Fruit fly (Drosophila melanogaster) whole organism, embryonic: ENCODE results near the gene CG13250.

Experiments
- Blimp-1 ChIP-seq: fragments of 200-800 bp; sonication (Bioruptor generic); optimal IDR thresholded peaks from 3 replicates; lab custom pipeline; 2018; ENCODE audit warnings: missing biosample characterization, missing genetic modification characterization, mild to moderate bottlenecking, moderate library complexity, missing genetic modification reagents
- Bteb2 ChIP-seq: fragments of 200-800 bp; sonication (Bioruptor generic); optimal IDR thresholded peaks from 2 replicates; lab custom pipeline; 2016; ENCODE audit warnings: missing biosample characterization, missing genetic modification characterization
- CG10366 ChIP-seq: fragments of 200-800 bp; sonication (Bioruptor generic); IDR thresholded peaks from 2 replicates; pipeline ENCODE4 v1.3.6; 2022; ENCODE audit warnings: missing biosample characterization, missing genetic modification characterization
- CG10654 ChIP-seq: fragments of 200-800 bp; sonication (Bioruptor generic); optimal IDR thresholded peaks from 2 replicates; lab custom pipeline; 2016; ENCODE audit warnings: missing biosample characterization, missing genetic modification characterization
- CG12155 ChIP-seq: fragments of 200-800 bp; sonication (Bioruptor generic); optimal IDR thresholded peaks from 3 replicates; lab custom pipeline; 2016; ENCODE audit warnings: missing biosample characterization, missing genetic modification characterization
- CG13287 ChIP-seq: fragments of 200-800 bp; sonication (Bioruptor generic); IDR thresholded peaks from 2 replicates; pipeline ENCODE4 v1.3.6; 2022; ENCODE audit warnings: missing biosample characterization, missing genetic modification characterization; ENCODE audit not compliant: partially characterized antibody
- CG15269 ChIP-seq: fragments of 200-800 bp; sonication (Bioruptor generic); optimal IDR thresholded peaks from 2 replicates; lab custom pipeline; 2018; ENCODE audit warnings: missing biosample characterization, mild to moderate bottlenecking, missing genetic modification characterization, moderate library complexity
- CG16863 ChIP-seq: fragments of 200-800 bp; sonication (Bioruptor generic); optimal IDR thresholded peaks from 3 replicates; lab custom pipeline; 2016; ENCODE audit warnings: missing biosample characterization, missing genetic modification characterization
- CG17359 ChIP-seq: fragments of 200-800 bp; sonication (Bioruptor generic); optimal IDR thresholded peaks from 3 replicates; lab custom pipeline; 2018; ENCODE audit warnings: missing biosample characterization, mild to moderate bottlenecking, missing genetic modification characterization, moderate library complexity
- CG17612 ChIP-seq: fragments of 200-800 bp; sonication (Bioruptor generic); IDR thresholded peaks from 2 replicates; pipeline ENCODE4 v1.3.6; 2022; ENCODE audit warnings: missing biosample characterization, missing genetic modification characterization
- CG17829 ChIP-seq: fragments of 200-800 bp; optimal IDR thresholded peaks from 2 replicates; lab custom pipeline; 2019; ENCODE audit warnings: missing biosample characterization, mild to moderate bottlenecking, missing genetic modification characterization, moderate library complexity
- CG17912 ChIP-seq: fragments of 200-800 bp; sonication (Bioruptor generic); optimal IDR thresholded peaks from 2 replicates; lab custom pipeline; 2018; ENCODE audit warnings: missing biosample characterization, mild to moderate bottlenecking, missing genetic modification characterization
- CG18262 ChIP-seq: fragments of 200-800 bp; optimal IDR thresholded peaks from 3 replicates; lab custom pipeline; 2019; ENCODE audit warnings: missing biosample characterization, mild to moderate bottlenecking, missing genetic modification characterization, moderate library complexity
- CG2202 ChIP-seq: fragments of 200-800 bp; sonication (Bioruptor generic); optimal IDR thresholded peaks from 2 replicates; lab custom pipeline; 2018; ENCODE audit warnings: missing biosample characterization, mild to moderate bottlenecking, missing genetic modification characterization
- CG2889 ChIP-seq: fragments of 200-800 bp; sonication (Bioruptor generic); IDR thresholded peaks from 3 replicates; pipeline ENCODE4 v1.3.6; 2022; ENCODE audit warnings: missing biosample characterization, missing genetic modification characterization
- CG6765 ChIP-seq: fragments of 200-800 bp; sonication (Bioruptor generic); optimal IDR thresholded peaks from 3 replicates; lab custom pipeline; 2017; ENCODE audit warnings: missing biosample characterization, mild to moderate bottlenecking, missing genetic modification characterization
- D19A ChIP-seq: fragments of 200-800 bp; optimal IDR thresholded peaks from 3 replicates; lab custom pipeline; 2019; ENCODE audit warnings: missing biosample characterization, mild to moderate bottlenecking, missing genetic modification characterization, moderate library complexity
- Deaf1 ChIP-seq: fragments of 200-800 bp; optimal IDR thresholded peaks from 3 replicates; lab custom pipeline; 2019; ENCODE audit warnings: missing biosample characterization, mild to moderate bottlenecking, missing genetic modification characterization, moderate library complexity
- Dref ChIP-seq: fragments of 200-800 bp; sonication (Bioruptor generic); IDR thresholded peaks from 2 replicates; pipeline ENCODE4 v1.3.6; 2022; ENCODE audit warnings: missing biosample characterization, missing genetic modification characterization
- HLH54F ChIP-seq: fragments of 200-800 bp; sonication (Bioruptor generic); optimal IDR thresholded peaks from 3 replicates; lab custom pipeline; 2016; ENCODE audit warnings: missing biosample characterization, missing genetic modification characterization
- Mrtf ChIP-seq: fragments of 200-800 bp; sonication (Bioruptor generic); IDR thresholded peaks from 3 replicates; pipeline ENCODE4 v1.3.6; 2022; ENCODE audit warnings: missing biosample characterization, missing genetic modification characterization
- Oaz ChIP-seq: fragments of 200-800 bp; sonication (Bioruptor generic); IDR thresholded peaks from 2 replicates; pipeline ENCODE4 v1.3.6; 2022; ENCODE audit warnings: missing biosample characterization, missing genetic modification characterization
- Oli ChIP-seq: fragments of 200-800 bp; sonication (Bioruptor generic); optimal IDR thresholded peaks from 2 replicates; lab custom pipeline; 2018; ENCODE audit warnings: missing biosample characterization, mild to moderate bottlenecking, missing genetic modification characterization, moderate library complexity
- Rfx ChIP-seq: fragments of 200-800 bp; sonication (Bioruptor generic); IDR thresholded peaks from 2 replicates; pipeline ENCODE4 v1.3.6; 2022; ENCODE audit warnings: missing biosample characterization, missing genetic modification characterization
- Sox100B ChIP-seq: fragments of 200-800 bp; sonication (Bioruptor generic); optimal IDR thresholded peaks from 3 replicates; lab custom pipeline; 2018; ENCODE audit warnings: missing biosample characterization, mild to moderate bottlenecking, missing genetic modification characterization
- Sox102F ChIP-seq: fragments of 200-800 bp; sonication (Bioruptor generic); optimal IDR thresholded peaks from 2 replicates; lab custom pipeline; 2018; ENCODE audit warnings: missing biosample characterization, mild to moderate bottlenecking, missing genetic modification characterization, moderate library complexity
- Xrp1 ChIP-seq: fragments of 200-800 bp; sonication (Bioruptor generic); IDR thresholded peaks from 2 replicates; pipeline ENCODE4 v1.3.6; 2022; ENCODE audit warnings: missing biosample characterization, missing genetic modification characterization
- YL-1 ChIP-seq: fragments of 200-800 bp; sonication (Bioruptor generic); optimal IDR thresholded peaks from 3 replicates; lab custom pipeline; 2017; ENCODE audit warnings: missing biosample characterization, mild to moderate bottlenecking, missing genetic modification characterization
- abd-A ChIP-seq: fragments of 200-800 bp; sonication (Bioruptor generic); optimal IDR thresholded peaks from 3 replicates; lab custom pipeline; 2019; ENCODE audit warnings: missing biosample characterization, mild to moderate bottlenecking, missing genetic modification characterization, moderate library complexity
- ap ChIP-seq: fragments of 200-800 bp; sonication (Bioruptor generic); IDR thresholded peaks from 2 replicates; pipeline ENCODE4 v1.3.6; 2022; ENCODE audit warnings: missing biosample characterization, missing genetic modification characterization
- bab2 ChIP-seq: fragments of 200-800 bp; sonication (Bioruptor generic); optimal IDR thresholded peaks from 2 replicates; lab custom pipeline; 2016; ENCODE audit warnings: missing biosample characterization, missing genetic modification characterization
- bsh ChIP-seq, 2 experiments: fragments of 200-800 bp; sonication (Bioruptor generic); optimal IDR thresholded peaks; 2 replicates each; lab custom pipeline; 2017 to 2018; ENCODE audit warnings: mild to moderate bottlenecking in 2 of 2, missing biosample characterization in 2 of 2, missing genetic modification characterization in 2 of 2, moderate library complexity in 1 of 2
- cwo ChIP-seq: fragments of 200-800 bp; sonication (Bioruptor generic); optimal IDR thresholded peaks from 3 replicates; lab custom pipeline; 2017; ENCODE audit warnings: missing biosample characterization, missing genetic modification characterization, mild to moderate bottlenecking, moderate library complexity, missing genetic modification reagents
- da ChIP-seq: fragments of 200-800 bp; sonication (Bioruptor generic); optimal IDR thresholded peaks from 2 replicates; lab custom pipeline; 2016; ENCODE audit warnings: missing biosample characterization, missing genetic modification characterization
- disco-r ChIP-seq: fragments of 200-800 bp; sonication (Bioruptor generic); optimal IDR thresholded peaks from 2 replicates; lab custom pipeline; 2016; ENCODE audit warnings: missing biosample characterization, missing genetic modification characterization
- eve ChIP-seq, 2 experiments: fragments of >200 bp; optimal IDR thresholded peaks; 2 replicates each; lab custom pipeline; 2017; ENCODE audit warnings: missing biosample characterization in 2 of 2, missing genetic modification characterization in 2 of 2
- hbn ChIP-seq: fragments of 200-800 bp; sonication (Bioruptor generic); IDR thresholded peaks from 2 replicates; pipeline ENCODE4 v1.3.6; 2022; ENCODE audit warnings: missing biosample characterization, missing genetic modification characterization; ENCODE audit not compliant: partially characterized antibody
- lab ChIP-seq: fragments of 200-800 bp; sonication (Bioruptor generic); optimal IDR thresholded peaks from 3 replicates; lab custom pipeline; 2017; ENCODE audit warnings: missing biosample characterization, missing genetic modification characterization, mild to moderate bottlenecking, moderate library complexity, missing genetic modification reagents
- lbe ChIP-seq: fragments of 200-800 bp; sonication (Bioruptor generic); optimal IDR thresholded peaks from 2 replicates; lab custom pipeline; 2016; ENCODE audit warnings: missing biosample characterization, mild to moderate bottlenecking, missing genetic modification characterization
- mirr ChIP-seq: fragments of 200-800 bp; sonication (Bioruptor generic); optimal IDR thresholded peaks from 3 replicates; lab custom pipeline; 2018; ENCODE audit warnings: missing biosample characterization, mild to moderate bottlenecking, missing genetic modification characterization
- oc ChIP-seq: fragments of 200-800 bp; sonication (Bioruptor generic); optimal IDR thresholded peaks from 2 replicates; lab custom pipeline; 2018; ENCODE audit warnings: missing biosample characterization, mild to moderate bottlenecking, missing genetic modification characterization, moderate library complexity
- org-1 ChIP-seq: fragments of 200-800 bp; sonication (Bioruptor generic); optimal IDR thresholded peaks from 2 replicates; lab custom pipeline; 2017; ENCODE audit warnings: missing biosample characterization, missing genetic modification characterization
- pan ChIP-seq, 4 experiments: fragments of >200 bp in 3 of 4; fragments of 200-800 bp in 1 of 4; sonication (Bioruptor generic) in 1 of 4; optimal IDR thresholded peaks in 3 of 4; IDR thresholded peaks in 1 of 4; 2 replicates each; pipeline versions ENCODE4 v1.3.6 to Lab custom; 2017 to 2022; ENCODE audit warnings: missing biosample characterization in 2 of 4, missing genetic modification characterization in 2 of 4, mixed read lengths in 1 of 4
- phol ChIP-seq: fragments of 200-800 bp; sonication (Bioruptor generic); optimal IDR thresholded peaks from 3 replicates; lab custom pipeline; 2018; ENCODE audit warnings: missing biosample characterization, mild to moderate bottlenecking, missing genetic modification characterization, moderate library complexity
- rib ChIP-seq: fragments of 200-800 bp; sonication (Bioruptor generic); IDR thresholded peaks from 2 replicates; pipeline ENCODE4 v1.3.6; 2022; ENCODE audit warnings: missing biosample characterization, missing genetic modification characterization
- run ChIP-seq: fragments of 200-800 bp; sonication (Bioruptor generic); optimal IDR thresholded peaks from 3 replicates; lab custom pipeline; 2018; ENCODE audit warnings: missing biosample characterization, mild to moderate bottlenecking, missing genetic modification characterization
- tgo ChIP-seq: fragments of 200-800 bp; sonication (Bioruptor generic); IDR thresholded peaks from 3 replicates; pipeline ENCODE4 v1.3.6; 2022; ENCODE audit warnings: missing biosample characterization, missing genetic modification characterization
- zen ChIP-seq: fragments of 200-800 bp; sonication (Bioruptor generic); optimal IDR thresholded peaks from 3 replicates; lab custom pipeline; 2018; ENCODE audit warnings: missing biosample characterization, mild to moderate bottlenecking, missing genetic modification characterization, moderate library complexity
- zfh1 ChIP-seq: fragments of 200-800 bp; sonication (Bioruptor generic); IDR thresholded peaks from 3 replicates; pipeline ENCODE4 v1.3.6; 2022; ENCODE audit warnings: missing biosample characterization, missing genetic modification characterization

The CG13250 gene

dm6 chr3L:20556371-20556770, 22.9 kb downstream of the CG13250 start (continued):
- TF ChIP-seq bsh (GFP tag; optimal IDR thresholded peaks at IDR 0.05; lab: Kevin White, UChicago): peak in 1 of 2 experiments; percentile 41
- peak; percentile 46 for TF ChIP-seq Oli (tag; lab: Kevin White, UChicago)
- TF ChIP-seq pan (optimal IDR thresholded peaks at IDR 0.05; lab: Kevin White, UChicago): no peak
- peak in 1 of 2 experiments; percentile 8 for TF ChIP-seq pan (GFP tag; optimal IDR thresholded peaks at IDR 0.05 in 1 of 2, IDR thresholded peaks at IDR 0.05 in 1 of 2)
- TF ChIP-seq YL-1: no peak
- TF ChIP-seq Oaz (GFP tag; lab: Robert Waterston, UW): no peak
- TF ChIP-seq CG2202 (tag; lab: Kevin White, UChicago): no peak
- TF ChIP-seq Dref (GFP tag; lab: Robert Waterston, UW): no peak
- TF ChIP-seq CG17912 (GFP tag; lab: Kevin White, UChicago): no peak
- TF ChIP-seq da (GFP tag; lab: Kevin White, UChicago): no peak
- TF ChIP-seq CG17612 (GFP tag; lab: Robert Waterston, UW): no peak
- TF ChIP-seq phol: peak; percentile 19
- TF ChIP-seq lab (GFP tag; lab: Kevin White, UChicago): no peak
- TF ChIP-seq bab2 (GFP tag; lab: Kevin White, UChicago): no peak
- TF ChIP-seq CG13287 (GFP tag; lab: Robert Waterston, UW): no peak
- peak; percentile 27; the same call in 1 of the 2 replicates for TF ChIP-seq Xrp1 (GFP tag; lab: Robert Waterston, UW)
- no peak for TF ChIP-seq mirr (GFP tag; lab: Kevin White, UChicago)
- no peak for TF ChIP-seq ap (GFP tag; lab: Robert Waterston, UW)
- TF ChIP-seq CG18262 (tag; lab: Kevin White, UChicago): peak; percentile 9
- no peak for TF ChIP-seq abd-A (tag; lab: Kevin White, UChicago)
- no peak for TF ChIP-seq eve (GFP tag; optimal IDR thresholded peaks at IDR 0.05; lab: Kevin White, UChicago)
- TF ChIP-seq Deaf1 (tag; lab: Kevin White, UChicago): no peak
- peak; percentile 63 for TF ChIP-seq Sox102F (GFP tag; lab: Kevin White, UChicago)
- TF ChIP-seq hbn (GFP tag; lab: Robert Waterston, UW): no peak
- TF ChIP-seq CG17829: no peak
- no peak for TF ChIP-seq CG6765 (GFP tag; lab: Kevin White, UChicago)
- no peak for TF ChIP-seq org-1 (GFP tag; lab: Kevin White, UChicago)
- TF ChIP-seq CG10366: peak; percentile 7; the same call in 1 of the 2 replicates
- TF ChIP-seq CG16863 (GFP tag; lab: Kevin White, UChicago): no peak
- no peak for TF ChIP-seq rib
- TF ChIP-seq CG15269: peak; percentile 13
- TF ChIP-seq Mrtf (GFP tag; lab: Robert Waterston, UW): no peak
- TF ChIP-seq HLH54F: no peak
- no peak for TF ChIP-seq Bteb2 (GFP tag; lab: Kevin White, UChicago)
- peak; percentile 74 for TF ChIP-seq D19A
- TF ChIP-seq CG2889 (GFP tag; lab: Robert Waterston, UW): no peak
- TF ChIP-seq Blimp-1 (GFP tag; lab: Kevin White, UChicago): peak; percentile 21
- TF ChIP-seq Sox100B (GFP tag; lab: Kevin White, UChicago): peak; percentile 9
- no peak for TF ChIP-seq run
- no peak for TF ChIP-seq zen
- no peak for TF ChIP-seq CG12155 (GFP tag; lab: Kevin White, UChicago)
- TF ChIP-seq cwo (GFP tag; lab: Kevin White, UChicago): no peak
- peak; percentile 38; the same call in 1 of the 3 replicates for TF ChIP-seq zfh1 (GFP tag; lab: Robert Waterston, UW)
- TF ChIP-seq oc (tag; lab: Kevin White, UChicago): peak; percentile 58
- no peak for TF ChIP-seq Rfx (GFP tag; lab: Robert Waterston, UW)
- no peak for TF ChIP-seq CG10654 (GFP tag; lab: Kevin White, UChicago)
- TF ChIP-seq tgo (GFP tag; lab: Robert Waterston, UW): 0 out of 3 replicates have a peak, but pooled peaks have one; percentile 25
- TF ChIP-seq CG17359: peak; percentile 36
- no peak for TF ChIP-seq disco-r
- TF ChIP-seq lbe (GFP tag; lab: Kevin White, UChicago): peak; percentile 48
